Worm (Caenorhabditis elegans) whole organism, early embryonic: Measurements from ENCODE around the gene sax-2.

Experiments used
- ama-1 ChIP-seq: fragments of 150-350 bp; optimal IDR thresholded peaks from 2 replicates; lab custom pipeline; 2014
- flt-1 ChIP-seq: fragments of 200-800 bp; sonication (Bioruptor generic); IDR thresholded peaks from 2 replicates; pipeline ENCODE4 v1.3.6; 2022; ENCODE audit warnings: missing genetic modification characterization, missing compliant biosample characterization

- no peak for TF ChIP-seq ama-1 (lab: Kevin White, UChicago)
- no peak for TF ChIP-seq flt-1 (GFP tag; lab: Robert Waterston, UW)
Measured at ce11 chrIII:5159505-5159904, 50.0 kb downstream of the sax-2 start, which contains the start of gene T10F2.5.
